Fruit fly (Drosophila melanogaster) whole organism: ENCODE data around the gene dpr5.

Experiments used
- CG8478 ChIP-seq: fragments of >200 bp; optimal IDR thresholded peaks from 2 replicates; lab custom pipeline; 2018; ENCODE audit warnings: inconsistent platforms
- Dll ChIP-seq: fragments of >200 bp; optimal IDR thresholded peaks from 2 replicates; lab custom pipeline; 2017
- EcR ChIP-seq, 2 experiments: fragments of >200 bp; optimal IDR thresholded peaks; 2 replicates each; lab custom pipeline; 2017; ENCODE audit warnings: missing biosample characterization in 2 of 2, missing genetic modification characterization in 2 of 2, missing genetic modification reagents in 2 of 2
- pan ChIP-seq: fragments of >200 bp; optimal IDR thresholded peaks from 2 replicates; lab custom pipeline; 2017
- psq ChIP-seq: fragments of >200 bp; optimal IDR thresholded peaks from 2 replicates; lab custom pipeline; 2017
- usp ChIP-seq: fragments of >200 bp; optimal IDR thresholded peaks from 2 replicates; lab custom pipeline; 2017; ENCODE audit warnings: missing biosample characterization, missing genetic modification characterization, mixed read lengths

- TF ChIP-seq usp (GFP tag; lab: Kevin White, UChicago): no peak
- no peak for TF ChIP-seq pan
- no peak for TF ChIP-seq psq (lab: Kevin White, UChicago)
- TF ChIP-seq CG8478: no peak
- no peak for TF ChIP-seq EcR (GFP tag; optimal IDR thresholded peaks at IDR 0.05; lab: Kevin White, UChicago)
- TF ChIP-seq Dll (lab: Kevin White, UChicago): no peak
Measured at dm6 chr3R:11554982-11555381, 55.2 kb downstream of the dpr5 start.
